Fruit fly (Drosophila melanogaster) whole organism, pupa: Measurements from ENCODE around the gene CG13010.

ENCODE experiments used
- CG10348 ChIP-seq: fragments of 200-800 bp; sonication (Bioruptor generic); IDR thresholded peaks from 2 replicates; pipeline ENCODE4 v1.3.6; 2022; ENCODE audit warnings: missing biosample characterization, missing genetic modification characterization
- CG12605 ChIP-seq: fragments of 200-800 bp; sonication (Bioruptor generic); IDR thresholded peaks from 2 replicates; pipeline ENCODE4 v1.3.6; 2022; ENCODE audit warnings: missing biosample characterization, missing genetic modification characterization
- CG13204 ChIP-seq: fragments of 200-800 bp; sonication (Bioruptor generic); optimal IDR thresholded peaks from 2 replicates; lab custom pipeline; 2018; ENCODE audit warnings: missing biosample characterization, mild to moderate bottlenecking, missing genetic modification characterization, moderate library complexity
- CG14655 ChIP-seq: fragments of 200-800 bp; sonication (Bioruptor generic); optimal IDR thresholded peaks from 3 replicates; lab custom pipeline; 2017; ENCODE audit warnings: mild to moderate bottlenecking, missing biosample characterization, missing genetic modification reagents, missing genetic modification characterization
- CG15710 ChIP-seq: fragments of 200-800 bp; sonication (Bioruptor generic); optimal IDR thresholded peaks from 2 replicates; lab custom pipeline; 2018; ENCODE audit warnings: missing biosample characterization, mild to moderate bottlenecking, missing genetic modification characterization, moderate library complexity
- CG17806 ChIP-seq: fragments of 200-800 bp; sonication (Bioruptor generic); optimal IDR thresholded peaks from 2 replicates; lab custom pipeline; 2018; ENCODE audit warnings: missing biosample characterization, mild to moderate bottlenecking, missing genetic modification characterization, moderate library complexity
- CG32121 ChIP-seq: fragments of 200-800 bp; sonication (Bioruptor generic); IDR thresholded peaks from 2 replicates; pipeline ENCODE4 v1.3.6; 2022; ENCODE audit warnings: missing biosample characterization, missing genetic modification characterization
- CG34367 ChIP-seq: fragments of 200-800 bp; sonication (Bioruptor generic); optimal IDR thresholded peaks from 2 replicates; lab custom pipeline; 2018; ENCODE audit warnings: missing biosample characterization, mild to moderate bottlenecking, missing genetic modification characterization
- CG4496 ChIP-seq: fragments of 200-800 bp; sonication (Bioruptor generic); IDR thresholded peaks from 3 replicates; pipeline ENCODE4 v1.3.6; 2022; ENCODE audit warnings: missing biosample characterization, missing genetic modification characterization
- CG8159 ChIP-seq: fragments of 200-800 bp; sonication (Bioruptor generic); optimal IDR thresholded peaks from 3 replicates; lab custom pipeline; 2018; ENCODE audit warnings: missing biosample characterization, mild to moderate bottlenecking, missing genetic modification characterization, moderate library complexity
- CG8301 ChIP-seq: fragments of 200-800 bp; sonication (Bioruptor generic); optimal IDR thresholded peaks from 2 replicates; lab custom pipeline; 2018; ENCODE audit warnings: missing biosample characterization, mild to moderate bottlenecking, missing genetic modification characterization
- CG9948 ChIP-seq: fragments of 200-800 bp; sonication (Bioruptor generic); optimal IDR thresholded peaks from 2 replicates; lab custom pipeline; 2018; ENCODE audit warnings: missing biosample characterization, mild to moderate bottlenecking, missing genetic modification characterization, moderate library complexity
- D1 ChIP-seq: fragments of 200-800 bp; sonication (Bioruptor generic); optimal IDR thresholded peaks from 2 replicates; lab custom pipeline; 2018; ENCODE audit warnings: missing biosample characterization, mild to moderate bottlenecking, missing genetic modification characterization, moderate library complexity
- EcR ChIP-seq: fragments of 200-800 bp; sonication (Bioruptor generic); optimal IDR thresholded peaks from 3 replicates; lab custom pipeline; 2019; ENCODE audit warnings: missing biosample characterization, missing genetic modification characterization, mild to moderate bottlenecking, moderate library complexity, missing genetic modification reagents
- Ets98B ChIP-seq: fragments of 200-800 bp; sonication (Bioruptor generic); IDR thresholded peaks from 2 replicates; pipeline ENCODE4 v1.3.6; 2022; ENCODE audit warnings: missing biosample characterization, missing genetic modification characterization
- Pif1A ChIP-seq: fragments of 200-800 bp; sonication (Bioruptor generic); optimal IDR thresholded peaks from 3 replicates; lab custom pipeline; 2016; ENCODE audit warnings: missing biosample characterization, missing genetic modification characterization
- Pif1B ChIP-seq: fragments of 200-800 bp; sonication (Bioruptor generic); optimal IDR thresholded peaks from 3 replicates; lab custom pipeline; 2016; ENCODE audit warnings: missing biosample characterization, missing genetic modification characterization
- Snoo ChIP-seq: fragments of 200-800 bp; sonication (Bioruptor generic); optimal IDR thresholded peaks from 3 replicates; lab custom pipeline; 2017; ENCODE audit warnings: missing biosample characterization, mild to moderate bottlenecking, missing genetic modification characterization, inconsistent platforms
- fd96Ca ChIP-seq: fragments of 200-800 bp; sonication (Bioruptor generic); IDR thresholded peaks from 3 replicates; pipeline ENCODE4 v1.3.6; 2022; ENCODE audit warnings: missing biosample characterization, missing genetic modification characterization
- gl ChIP-seq: fragments of 200-800 bp; sonication (Bioruptor generic); optimal IDR thresholded peaks from 2 replicates; lab custom pipeline; 2018; ENCODE audit warnings: missing biosample characterization, mild to moderate bottlenecking, missing genetic modification characterization
- rn ChIP-seq: fragments of 200-800 bp; sonication (Bioruptor generic); IDR thresholded peaks from 2 replicates; pipeline ENCODE4 v1.3.6; 2022; ENCODE audit warnings: missing biosample characterization, missing genetic modification characterization

Gene CG13010

dm6 chrX:16687400-16688105 is 8.8 kb upstream of the CG13010 start:
- TF ChIP-seq CG32121 (GFP tag; lab: Robert Waterston, UW) (no peak), EcR (no peak), gl (tag; lab: Kevin White, UChicago) (no peak), CG12605 (GFP tag; lab: Robert Waterston, UW) (no peak), CG14655 (GFP tag; lab: Kevin White, UChicago) (no peak), Ets98B (no peak), CG34367 (no peak), CG9948 (tag; lab: Kevin White, UChicago) (no peak), Pif1A (GFP tag; lab: Kevin White, UChicago) (no peak), CG8159 (no peak), CG8301 (tag; lab: Kevin White, UChicago) (no peak), Snoo (tag; lab: Kevin White, UChicago) (no peak), CG10348 (GFP tag; lab: Robert Waterston, UW) (no peak), CG15710 (no peak), CG13204 (GFP tag; lab: Kevin White, UChicago) (no peak), CG17806 (tag; lab: Kevin White, UChicago) (no peak), fd96Ca (GFP tag; lab: Robert Waterston, UW) (no peak), rn (GFP tag; lab: Robert Waterston, UW) (no peak), CG4496 (no peak), Pif1B (GFP tag; lab: Kevin White, UChicago) (no peak)

dm6 chrX:16683765-16684164 is 5.0 kb upstream of the CG13010 start, which contains the start of gene Axs:
TSS of gene Axs (minus strand) at chrX:16683895.
- TF ChIP-seq CG17806 (tag; lab: Kevin White, UChicago) (no peak), CG10348 (GFP tag; lab: Robert Waterston, UW) (no peak), fd96Ca (GFP tag; lab: Robert Waterston, UW) (no peak), Pif1A (GFP tag; lab: Kevin White, UChicago) (no peak), CG4496 (0 out of 3 replicates have a peak, but pooled peaks have one; percentile 13), CG34367 (no peak), CG12605 (GFP tag; lab: Robert Waterston, UW) (no peak), CG15710 (no peak)

- TF ChIP-seq CG17806 (tag; lab: Kevin White, UChicago) (no peak), CG15710 (peak; percentile 20), Snoo (tag; lab: Kevin White, UChicago) (peak; percentile 13), CG13204 (GFP tag; lab: Kevin White, UChicago) (no peak), CG4496 (0 out of 3 replicates have a peak, but pooled peaks have one; percentile 14), fd96Ca (GFP tag; lab: Robert Waterston, UW) (no peak), CG32121 (GFP tag; lab: Robert Waterston, UW) (no peak), CG9948 (tag; lab: Kevin White, UChicago) (peak; percentile 25), Pif1A (GFP tag; lab: Kevin White, UChicago) (no peak), rn (GFP tag; lab: Robert Waterston, UW) (no peak), CG10348 (GFP tag; lab: Robert Waterston, UW) (no peak), CG14655 (GFP tag; lab: Kevin White, UChicago) (no peak), gl (tag; lab: Kevin White, UChicago) (no peak), CG8159 (peak; percentile 18)
- TF ChIP-seq, all 21 proteins: peak for 5
Measured at dm6 chrX:16677163-16677562, 1.6 kb downstream of the CG13010 start.

- TF ChIP-seq CG32121 (GFP tag; lab: Robert Waterston, UW) (no peak), CG8159 (no peak), rn (GFP tag; lab: Robert Waterston, UW) (no peak), D1 (no peak), fd96Ca (GFP tag; lab: Robert Waterston, UW) (no peak), CG4496 (no peak), CG10348 (GFP tag; lab: Robert Waterston, UW) (no peak), CG12605 (GFP tag; lab: Robert Waterston, UW) (no peak)
Measured at dm6 chrX:16676653-16677052, 2.1 kb downstream of the CG13010 start, which contains the start of gene CG13012. TSS of gene CG13012 (minus strand) at chrX:16676753.

dm6 chrX:16674538-16674937 is 4.2 kb downstream of the CG13010 start:
- TF ChIP-seq CG34367 (no peak), Pif1B (GFP tag; lab: Kevin White, UChicago) (no peak)
- TF ChIP-seq, all 21 proteins: peak for 0

dm6 chrX:16672904-16673303 is 5.8 kb downstream of the CG13010 start:
- TF ChIP-seq CG12605 (GFP tag; lab: Robert Waterston, UW): no peak
- no peak for TF ChIP-seq CG17806 (tag; lab: Kevin White, UChicago)
- TF ChIP-seq CG15710: no peak
- TF ChIP-seq D1: no peak
- TF ChIP-seq CG14655 (GFP tag; lab: Kevin White, UChicago): no peak
- TF ChIP-seq Pif1B (GFP tag; lab: Kevin White, UChicago): no peak
- TF ChIP-seq CG8159: no peak
- TF ChIP-seq CG13204 (GFP tag; lab: Kevin White, UChicago): no peak
- TF ChIP-seq, all 21 proteins: peak for 0
